Worm (Caenorhabditis elegans) whole organism, L4 larva: Measurements from ENCODE around the gene F43G6.8.

ENCODE experiments used
- F10B5.3 ChIP-seq: sonication (generic microtip); optimal IDR thresholded peaks from 2 replicates; lab custom pipeline; 2016; ENCODE audit warnings: mild to moderate bottlenecking, missing genetic modification characterization, missing compliant biosample characterization
- F44E2.7 ChIP-seq: fragments of 200-800 bp; sonication (Bioruptor generic); IDR thresholded peaks from 2 replicates; pipeline ENCODE4 v2.1.2; 2022; ENCODE audit warnings: missing genetic modification characterization, missing compliant biosample characterization
- T26A8.4 ChIP-seq: fragments of 200-800 bp; sonication (Bioruptor generic); IDR thresholded peaks from 2 replicates; pipeline ENCODE4 v1.3.6; 2022; ENCODE audit warnings: missing genetic modification characterization, missing compliant biosample characterization
- ZK337.2 ChIP-seq: fragments of 200-800 bp; sonication (Bioruptor generic); IDR thresholded peaks from 2 replicates; pipeline ENCODE4 v1.3.6; 2022; ENCODE audit warnings: missing genetic modification reagents, missing genetic modification characterization, missing compliant biosample characterization
- aha-1 ChIP-seq: fragments of 150-350 bp; peaks from one replicate; lab custom pipeline; 2014; ENCODE audit warnings: missing biosample characterization, missing genetic modification characterization
- aly-2 ChIP-seq: sonication (generic microtip); optimal IDR thresholded peaks from 2 replicates; lab custom pipeline; 2018; ENCODE audit warnings: missing biosample characterization, missing genetic modification characterization
- ama-1 ChIP-seq: fragments of 150-350 bp; optimal IDR thresholded peaks from 2 replicates; lab custom pipeline; 2014; ENCODE audit warnings: inconsistent platforms, mixed read lengths
- ceh-28 ChIP-seq: fragments of 150-350 bp; optimal IDR thresholded peaks from 2 replicates; lab custom pipeline; 2014; ENCODE audit warnings: missing biosample characterization, missing genetic modification reagents, missing genetic modification characterization
- ceh-32 ChIP-seq: sonication (generic microtip); optimal IDR thresholded peaks from 2 replicates; lab custom pipeline; 2016; ENCODE audit warnings: mild to moderate bottlenecking, missing genetic modification characterization, missing compliant biosample characterization; ENCODE audit not compliant: poor library complexity
- ceh-82 ChIP-seq: sonication (generic microtip); optimal IDR thresholded peaks from 2 replicates; lab custom pipeline; 2017; ENCODE audit warnings: missing biosample characterization, missing genetic modification characterization
- daf-16 ChIP-seq, 3 experiments: sonication (generic microtip); optimal IDR thresholded peaks; 2 replicates each; lab custom pipeline; 2016 to 2017; ENCODE audit warnings: missing genetic modification characterization in 3 of 3, missing genetic modification reagents in 3 of 3, mild to moderate bottlenecking in 2 of 3, missing compliant biosample characterization in 2 of 3, missing biosample characterization in 1 of 3, moderate library complexity in 1 of 3
- dmd-9 ChIP-seq: fragments of 200-800 bp; sonication (Bioruptor generic); IDR thresholded peaks from 2 replicates; pipeline ENCODE4 v1.3.6; 2022; ENCODE audit warnings: missing genetic modification reagents, missing genetic modification characterization, missing compliant biosample characterization
- dpl-1 ChIP-seq: fragments of 150-350 bp; optimal IDR thresholded peaks from 2 replicates; lab custom pipeline; 2014; ENCODE audit warnings: missing biosample characterization, missing genetic modification reagents, missing genetic modification characterization
- egl-27 ChIP-seq: sonication (generic microtip); optimal IDR thresholded peaks from 3 replicates; lab custom pipeline; 2017; ENCODE audit warnings: missing biosample characterization, missing genetic modification reagents, missing genetic modification characterization
- egl-43 ChIP-seq: fragments of 200-800 bp; sonication (Bioruptor generic); IDR thresholded peaks from 2 replicates; pipeline ENCODE4 v1.3.6; 2022; ENCODE audit warnings: missing genetic modification reagents, missing genetic modification characterization, missing compliant biosample characterization
- fkh-10 ChIP-seq: fragments of 150-350 bp; optimal IDR thresholded peaks from 2 replicates; lab custom pipeline; 2014; ENCODE audit warnings: missing biosample characterization, missing genetic modification reagents, missing genetic modification characterization
- gei-8 ChIP-seq: fragments of 200-800 bp; sonication (Bioruptor generic); optimal IDR thresholded peaks from 2 replicates; lab custom pipeline; 2018; ENCODE audit warnings: mild to moderate bottlenecking, missing genetic modification characterization, missing compliant biosample characterization
- hmg-1.1 ChIP-seq: fragments of 200-800 bp; sonication (Bioruptor generic); IDR thresholded peaks from 2 replicates; pipeline ENCODE4 v1.3.6; 2022; ENCODE audit warnings: missing genetic modification reagents, missing genetic modification characterization, missing compliant biosample characterization
- lim-7 ChIP-seq: fragments of 200-800 bp; sonication (Bioruptor generic); IDR thresholded peaks from 2 replicates; pipeline ENCODE4 v1.3.6; 2022; ENCODE audit warnings: missing genetic modification characterization, missing compliant biosample characterization
- lin-38 ChIP-seq: fragments of 200-800 bp; sonication (Bioruptor generic); IDR thresholded peaks from 2 replicates; pipeline ENCODE4 v1.3.6; 2022; ENCODE audit warnings: missing genetic modification reagents, missing genetic modification characterization, missing compliant biosample characterization
- madf-5 ChIP-seq, 2 experiments: fragments of 200-800 bp; sonication (Bioruptor generic); IDR thresholded peaks; 2 replicates each; pipeline ENCODE4 v1.3.6; 2022; ENCODE audit warnings: missing compliant biosample characterization in 2 of 2, missing genetic modification characterization in 2 of 2
- mdl-1 ChIP-seq, 2 experiments: fragments of 150-350 bp in 1 of 2; sonication (generic microtip) in 1 of 2; optimal IDR thresholded peaks; 2 replicates each; lab custom pipeline; 2014 to 2017; ENCODE audit warnings: missing biosample characterization in 2 of 2, missing genetic modification characterization in 2 of 2
- mep-1 ChIP-seq: fragments of 150-350 bp; sonication (generic microtip); optimal IDR thresholded peaks from 3 replicates; lab custom pipeline; 2014; ENCODE audit warnings: missing biosample characterization, missing genetic modification characterization
- mes-2 ChIP-seq: sonication (generic microtip); optimal IDR thresholded peaks from 2 replicates; lab custom pipeline; 2016; ENCODE audit warnings: missing genotype, mild to moderate bottlenecking, missing genetic modification characterization, missing compliant biosample characterization; ENCODE audit not compliant: poor library complexity, severe bottlenecking
- nhr-102 ChIP-seq: sonication (generic microtip); optimal IDR thresholded peaks from 2 replicates; lab custom pipeline; 2016; ENCODE audit warnings: mild to moderate bottlenecking, missing genetic modification characterization, moderate library complexity, missing compliant biosample characterization
- php-3 ChIP-seq: fragments of 200-800 bp; sonication (Bioruptor generic); IDR thresholded peaks from 2 replicates; pipeline ENCODE4 v1.3.6; 2022; ENCODE audit warnings: missing genetic modification reagents, missing genetic modification characterization, missing compliant biosample characterization
- pqm-1 ChIP-seq: sonication (generic microtip); optimal IDR thresholded peaks from 2 replicates; lab custom pipeline; 2017; ENCODE audit warnings: missing biosample characterization, missing genetic modification characterization
- unc-130 ChIP-seq: sonication (generic microtip); optimal IDR thresholded peaks from 2 replicates; lab custom pipeline; 2016; ENCODE audit warnings: missing genetic modification reagents, missing genetic modification characterization, missing compliant biosample characterization
- unc-62 ChIP-seq, 3 experiments: fragments of 150-350 bp in 1 of 3; sonication (generic microtip); optimal IDR thresholded peaks in 2 of 3; peaks in 1 of 3; 1 replicate in 1 of 3; 2 replicates in 2 of 3; lab custom pipeline; 2014 to 2017; ENCODE audit warnings: missing biosample characterization in 3 of 3, missing genetic modification characterization in 3 of 3, missing genetic modification reagents in 3 of 3, missing genotype in 1 of 3
- vab-7 ChIP-seq: fragments of 200-800 bp; sonication (Bioruptor generic); IDR thresholded peaks from 2 replicates; pipeline ENCODE4 v1.3.6; 2022; ENCODE audit warnings: missing genetic modification reagents, missing genetic modification characterization, missing compliant biosample characterization
- zag-1 ChIP-seq: fragments of 150-350 bp; optimal IDR thresholded peaks from 2 replicates; lab custom pipeline; 2014; ENCODE audit warnings: missing biosample characterization, missing genetic modification characterization
- zfp-3 ChIP-seq: fragments of 200-800 bp; sonication (Bioruptor generic); conservative IDR thresholded peaks from 2 replicates; pipeline ENCODE4 v1.3.6; 2022; ENCODE audit warnings: missing genetic modification reagents, missing genetic modification characterization, missing compliant biosample characterization
- zip-11 ChIP-seq: fragments of 200-800 bp; sonication (Bioruptor generic); IDR thresholded peaks from 2 replicates; pipeline ENCODE4 v1.3.6; 2022; ENCODE audit warnings: missing genetic modification characterization, missing compliant biosample characterization
- ztf-7 ChIP-seq: fragments of 150-350 bp; optimal IDR thresholded peaks from 2 replicates; lab custom pipeline; 2014; ENCODE audit warnings: missing biosample characterization, missing genetic modification characterization

F43G6.8 gene

DNA sequence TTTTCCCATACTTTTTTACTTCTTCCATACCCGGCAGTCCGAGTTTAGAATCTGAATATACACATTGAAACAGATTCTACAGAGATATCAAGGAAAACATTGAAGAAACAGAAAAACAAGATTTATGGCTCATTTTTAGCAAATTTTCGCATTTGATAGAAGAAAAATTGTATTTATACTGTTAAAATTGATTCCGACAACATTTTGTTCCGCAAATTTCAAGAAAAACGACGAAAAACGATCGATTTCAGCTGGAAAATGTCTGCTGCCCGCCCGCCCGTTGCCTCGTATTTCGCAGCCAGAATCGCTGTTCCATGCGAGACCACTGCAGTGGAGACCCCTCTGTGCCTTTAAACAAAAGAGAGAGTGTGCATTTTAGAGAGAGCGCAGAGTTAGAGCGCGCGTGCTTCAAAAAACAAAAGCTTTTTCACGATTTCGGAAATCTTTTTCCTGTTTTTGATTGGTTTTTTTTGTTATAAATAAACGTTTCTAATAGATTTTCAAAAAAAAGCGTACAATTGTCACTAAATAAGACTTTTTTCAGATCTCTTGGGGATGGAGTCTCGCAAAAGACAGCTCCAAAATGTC lies 35.9 kb downstream of the F43G6.8 start, which contains the start of the genes patr-1 and dna-2 (continued):
- TF ChIP-seq nhr-102 (tag; lab: Kevin White, UChicago) (no peak), lim-7 (GFP tag; lab: Robert Waterston, UW) (no peak), F44E2.7 (no peak)

DNA sequence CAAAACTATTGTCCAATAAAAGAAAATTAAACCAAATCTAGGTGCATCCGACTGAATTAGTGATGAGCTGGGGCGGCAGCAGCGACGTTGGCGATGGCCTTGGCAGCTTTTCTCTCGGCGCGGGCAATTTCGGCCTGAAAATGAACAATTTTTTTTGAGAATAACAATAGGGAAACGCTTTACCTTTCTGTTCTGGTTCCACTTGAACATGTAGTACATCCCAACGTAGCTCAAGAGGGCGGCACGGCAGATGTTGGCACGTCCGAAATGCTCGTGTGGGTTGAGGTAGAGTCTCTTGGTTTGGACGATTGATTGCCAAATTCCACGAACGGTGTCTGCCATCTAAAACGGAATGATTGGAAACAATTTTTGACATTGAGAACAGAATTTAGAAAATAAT lies 39.7 kb downstream of the F43G6.8 start, which contains the start of gene F44E5.1:
TSS of gene F44E5.1 (minus strand) at position 342 of the 400 bp plus-strand sequence.
- TF ChIP-seq unc-130 (GFP tag; lab: Kevin White, UChicago) (no peak), dpl-1 (GFP tag; lab: Kevin White, UChicago) (no peak), dmd-9 (GFP tag; lab: Robert Waterston, UW) (no peak), php-3 (GFP tag; lab: Robert Waterston, UW) (peak; percentile 62; the same call in 1 of the 2 replicates), vab-7 (GFP tag; lab: Robert Waterston, UW) (no peak), unc-62 (GFP tag; optimal IDR thresholded peaks at IDR 0.05 in 1 of 2; lab: Kevin White, UChicago) (no peak), unc-62 (tag; optimal IDR thresholded peaks at IDR 0.05; lab: Kevin White, UChicago) (no peak), ZK337.2 (no peak), mep-1 (no peak), zag-1 (no peak), mdl-1 (tag; optimal IDR thresholded peaks at IDR 0.05; lab: Kevin White, UChicago) (no peak), pqm-1 (tag; lab: Kevin White, UChicago) (no peak), ceh-82 (tag; lab: Kevin White, UChicago) (no peak), ceh-28 (no peak), fkh-10 (GFP tag; lab: Kevin White, UChicago) (no peak), gei-8 (GFP tag; lab: Kevin White, UChicago) (no peak), ztf-7 (tag; lab: Kevin White, UChicago) (no peak), ama-1 (peak; percentile 86), zip-11 (GFP tag; lab: Robert Waterston, UW) (no peak), zfp-3 (GFP tag; lab: Robert Waterston, UW) (peak; percentile 59; the same call in 1 of the 2 replicates), lin-38 (peak; percentile 46), egl-27 (tag; lab: Kevin White, UChicago) (no peak), egl-43 (GFP tag; lab: Robert Waterston, UW) (no peak), F10B5.3 (no peak), hmg-1.1 (GFP tag; lab: Robert Waterston, UW) (0 out of 2 replicates have a peak, but pooled peaks have one; percentile 11), ceh-32 (tag; lab: Kevin White, UChicago) (no peak), mes-2 (tag; lab: Kevin White, UChicago) (peak; percentile 9), daf-16 (GFP tag; optimal IDR thresholded peaks at IDR 0.05; lab: Kevin White, UChicago) (no peak), daf-16 (tag; optimal IDR thresholded peaks at IDR 0.05; lab: Kevin White, UChicago) (no peak), madf-5 (GFP tag; IDR thresholded peaks at IDR 0.05; lab: Robert Waterston, UW) (no peak), T26A8.4 (GFP tag; lab: Robert Waterston, UW) (no peak)

DNA sequence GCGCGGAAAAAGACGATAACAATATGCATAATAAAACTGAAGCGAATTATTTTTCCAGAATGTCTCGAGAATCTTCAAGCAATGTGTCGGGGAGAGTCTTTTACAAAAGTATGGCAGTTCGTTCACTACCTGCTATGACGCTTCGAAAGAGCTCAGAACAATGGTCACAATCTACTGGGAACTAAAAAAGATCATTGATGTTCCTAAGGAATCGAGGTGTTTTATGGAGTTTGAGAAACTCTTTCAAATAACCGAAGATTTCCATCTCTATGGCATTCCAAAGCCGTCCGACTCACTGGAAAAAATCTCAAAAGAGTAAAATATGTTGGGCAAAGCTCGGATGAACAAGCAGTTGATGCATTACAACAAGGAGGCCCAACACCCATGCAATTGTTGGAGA lies 41.5 kb downstream of the F43G6.8 start, which contains the start of gene F44E5.15:
TSS of gene F44E5.15 (plus strand) at position 301 of the 400 bp plus-strand sequence.
- TF ChIP-seq aha-1 (peak; percentile 20), aly-2 (tag; lab: Kevin White, UChicago) (no peak)

DNA sequence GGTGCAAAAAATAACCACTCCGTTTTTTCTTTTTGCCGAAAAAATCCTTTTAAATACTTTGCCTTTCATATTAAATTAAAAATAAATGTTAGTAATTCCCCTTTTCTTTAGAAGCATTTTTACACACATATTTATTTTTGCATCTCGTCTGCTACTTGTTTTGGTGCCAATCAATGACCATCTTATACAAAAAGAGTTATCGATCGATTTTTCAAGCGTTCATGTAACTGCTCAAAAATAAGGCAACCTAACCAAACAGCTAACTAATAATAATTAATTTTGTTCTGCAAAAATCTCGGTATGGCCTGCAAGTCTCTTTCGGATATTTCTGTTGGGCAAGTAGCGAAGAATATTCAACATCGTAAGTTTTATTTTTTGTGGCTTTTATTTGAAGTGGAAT lies 47.4 kb downstream of the F43G6.8 start, which contains the start of gene F44E5.2:
TSS of gene F44E5.2 (plus strand) at position 301 of the 400 bp plus-strand sequence.
- peak in 1 of 2 experiments; percentile 43 for TF ChIP-seq unc-62 (GFP tag; optimal IDR thresholded peaks at IDR 0.05 in 1 of 2; lab: Kevin White, UChicago)
- TF ChIP-seq unc-62 (tag; optimal IDR thresholded peaks at IDR 0.05; lab: Kevin White, UChicago): no peak
- no peak for TF ChIP-seq zfp-3 (GFP tag; lab: Robert Waterston, UW)
